Worm (Caenorhabditis elegans): Measurements from ENCODE around the gene lir-1.

lir-1 gene

DNA sequence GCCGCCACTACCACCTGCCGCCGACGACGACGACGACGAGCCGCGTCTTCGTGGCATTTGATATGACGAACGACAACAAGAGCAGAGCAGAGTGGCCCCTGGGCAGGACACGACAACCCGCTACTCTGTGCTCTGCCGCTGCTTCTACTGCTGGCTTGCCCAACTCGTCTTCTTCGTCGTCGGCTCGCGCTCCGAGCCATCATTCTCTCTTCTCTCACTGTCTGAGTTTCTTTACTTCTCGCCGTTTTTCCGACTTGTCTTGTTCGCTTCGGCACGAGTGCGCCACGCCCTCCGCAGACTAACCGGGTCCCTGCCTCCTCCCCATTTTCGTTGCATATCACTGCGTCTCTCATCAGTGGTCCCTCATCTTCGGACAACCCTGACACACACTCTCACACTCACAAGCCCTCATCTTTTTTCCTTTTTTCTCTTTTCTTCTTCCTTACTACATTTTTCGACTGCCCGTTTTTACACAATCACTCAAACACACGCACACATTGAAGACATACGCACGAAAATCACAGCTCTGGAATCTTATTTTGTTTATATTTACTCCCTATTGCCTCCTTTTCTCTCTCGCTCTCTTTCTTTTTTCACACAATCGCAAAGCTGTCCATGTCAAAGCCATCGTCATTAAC is 29.7 kb upstream of the lir-1 start:
- TF ChIP-seq mdl-1 (tag; optimal IDR thresholded peaks at IDR 0.05) (peak; percentile 62), elt-1 (tag; optimal IDR thresholded peaks at IDR 0.05) (no peak), lin-15B (tag; optimal IDR thresholded peaks at IDR 0.05) (peak; percentile 8), nhr-25 (tag; optimal IDR thresholded peaks at IDR 0.05) (no peak), aly-2 (tag; optimal IDR thresholded peaks at IDR 0.05) (no peak), tbx-2 (tag; optimal IDR thresholded peaks at IDR 0.05) (peak; percentile 9), nhr-43 (tag; optimal IDR thresholded peaks at IDR 0.05; ENCODE audit: poor library complexity, severe bottlenecking) (no peak), nfya-1 (tag; optimal IDR thresholded peaks at IDR 0.05; ENCODE audit: insufficient read depth) (peak; percentile 88), snpc-4 (tag; optimal IDR thresholded peaks at IDR 0.05) (peak; percentile 38), nhr-77 (tag; optimal IDR thresholded peaks at IDR 0.05) (no peak), ceh-28 (tag; optimal IDR thresholded peaks at IDR 0.05) (peak; percentile 11), unc-62 (GFP tag; optimal IDR thresholded peaks at IDR 0.05) (peak; percentile 84), hmg-11 (tag; optimal IDR thresholded peaks at IDR 0.05) (peak; percentile 82), lin-39 (tag; optimal IDR thresholded peaks at IDR 0.05) (peak; percentile 91), nhr-11 (tag; optimal IDR thresholded peaks at IDR 0.05) (peak; percentile 60), fkh-10 (GFP tag; optimal IDR thresholded peaks at IDR 0.05) (peak; percentile 73), mml-1 (tag; optimal IDR thresholded peaks at IDR 0.05) (no peak), fos-1 (tag; optimal IDR thresholded peaks at IDR 0.05) (no peak), pha-4 (tag; optimal IDR thresholded peaks at IDR 0.05) (no peak), skn-1 (tag; optimal IDR thresholded peaks at IDR 0.05) (peak; percentile 35), egl-5 (tag; optimal IDR thresholded peaks at IDR 0.05) (peak; percentile 67), unc-39 (tag; optimal IDR thresholded peaks at IDR 0.05) (no peak)

DNA sequence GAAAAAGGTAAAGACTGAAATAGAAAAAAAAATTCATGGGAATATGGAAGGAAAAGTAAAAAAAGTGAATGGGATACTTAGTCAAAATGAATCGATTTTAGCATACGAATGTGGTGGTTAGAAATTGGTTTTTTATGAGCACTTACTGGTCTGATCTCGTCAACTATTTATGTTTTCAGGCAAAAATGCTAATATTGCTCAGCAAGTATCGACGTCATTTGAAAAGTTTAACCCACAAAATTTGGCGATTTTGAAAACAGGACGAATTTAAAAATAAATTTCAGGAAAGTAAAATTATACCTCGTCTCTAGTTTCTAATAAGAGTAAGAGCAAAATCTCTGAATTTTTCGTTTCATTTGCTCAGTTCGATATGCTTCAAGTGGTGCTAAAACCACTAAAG is 28.6 kb upstream of the lir-1 start:
- no peak for TF ChIP-seq pha-4 (tag; optimal IDR thresholded peaks at IDR 0.05)
- peak; percentile 36 for TF ChIP-seq ama-1 (optimal IDR thresholded peaks at IDR 0.05)
- no peak for TF ChIP-seq pqm-1 (tag; optimal IDR thresholded peaks at IDR 0.05)

DNA sequence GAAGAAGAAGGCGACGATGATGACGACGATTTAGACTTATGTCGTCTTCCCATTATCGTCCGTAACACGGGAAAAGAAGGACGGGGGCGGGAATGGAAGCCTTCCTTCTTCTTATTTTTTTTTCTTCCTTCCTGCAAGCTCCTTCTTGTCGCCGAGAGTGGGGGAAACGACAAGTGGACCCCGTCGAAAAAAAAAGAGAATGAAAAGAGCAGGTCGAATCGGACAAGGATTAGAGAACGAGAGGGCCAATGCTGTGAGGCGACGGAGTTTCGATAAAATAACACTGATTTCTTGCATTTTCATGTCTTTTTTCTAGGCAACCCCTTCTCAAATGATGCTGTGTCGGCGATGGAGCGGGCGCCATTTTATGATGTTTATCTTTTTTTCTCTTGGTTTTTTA is 20.6 kb upstream of the lir-1 start, which contains the start of gene pde-4:
Gene pde-4, minus strand, starts transcription at position 76 of the 400 bp plus-strand sequence.
- TF ChIP-seq ama-1 (optimal IDR thresholded peaks at IDR 0.05), result no peak
- TF ChIP-seq egl-5 (tag; optimal IDR thresholded peaks at IDR 0.05), result peak; percentile 66
- no peak for TF ChIP-seq eor-1 (tag; optimal IDR thresholded peaks at IDR 0.05)
- TF ChIP-seq aly-2 (tag; optimal IDR thresholded peaks at IDR 0.05), result no peak
- no peak for TF ChIP-seq pqm-1 (tag; optimal IDR thresholded peaks at IDR 0.05)
- TF ChIP-seq lin-39 (tag; optimal IDR thresholded peaks at IDR 0.05), result no peak
- no peak for TF ChIP-seq ceh-28 (tag; optimal IDR thresholded peaks at IDR 0.05)
- TF ChIP-seq nhr-237 (tag; optimal IDR thresholded peaks at IDR 0.05), result no peak

DNA sequence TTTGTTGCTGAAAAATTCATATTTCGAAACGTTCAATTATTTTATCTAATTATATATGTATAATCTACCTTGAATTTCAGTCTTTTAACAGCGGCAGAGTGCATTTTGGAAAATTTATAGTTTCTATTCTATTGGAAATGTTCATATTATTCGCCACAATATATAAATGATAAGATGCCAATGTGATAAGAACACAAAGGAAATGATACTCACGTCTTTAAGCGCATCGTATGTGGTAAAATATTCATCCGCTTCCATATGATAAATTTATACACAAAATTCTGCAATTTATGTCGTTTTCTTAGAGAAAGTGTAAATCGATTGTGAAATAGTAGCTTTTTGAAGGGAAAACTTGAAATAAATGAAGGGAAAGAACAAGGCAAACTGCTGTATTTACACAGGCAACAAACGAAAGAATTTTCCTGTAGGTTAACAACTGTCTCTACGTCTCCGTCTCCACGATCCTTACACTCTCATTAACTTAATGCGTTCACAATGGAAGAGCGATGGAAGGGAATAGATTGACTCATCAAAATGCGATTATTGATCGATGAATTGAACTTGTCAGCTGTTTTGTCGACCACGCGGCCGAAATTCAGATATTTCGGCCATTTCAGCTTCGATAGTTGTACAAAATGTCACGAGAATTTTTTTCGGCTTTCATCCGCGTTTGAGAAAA is 9.7 kb upstream of the lir-1 start, which contains the start of gene alfa-1:
Gene alfa-1, minus strand, starts transcription at position 515 of the 679 bp plus-strand sequence.
- no peak for TF ChIP-seq nhr-67 (tag; optimal IDR thresholded peaks at IDR 0.05)
- TF ChIP-seq elt-2 (tag; optimal IDR thresholded peaks at IDR 0.05), result peak; percentile 84
- TF ChIP-seq ceh-82 (tag; optimal IDR thresholded peaks at IDR 0.05), result no peak
- peak; percentile 12 for TF ChIP-seq nfya-1 (tag; optimal IDR thresholded peaks at IDR 0.05; ENCODE audit: insufficient read depth)
- no peak for TF ChIP-seq nhr-77 (tag; optimal IDR thresholded peaks at IDR 0.05)
- peak; percentile 11 for TF ChIP-seq ceh-28 (tag; optimal IDR thresholded peaks at IDR 0.05)
- no peak for TF ChIP-seq fkh-2 (tag; optimal IDR thresholded peaks at IDR 0.05)
- TF ChIP-seq nhr-25 (tag; optimal IDR thresholded peaks at IDR 0.05), result peak; percentile 62
- TF ChIP-seq lin-15B (tag; optimal IDR thresholded peaks at IDR 0.05), result no peak
- no peak for TF ChIP-seq mdl-1 (tag; optimal IDR thresholded peaks at IDR 0.05)
- no peak for TF ChIP-seq mml-1 (tag; optimal IDR thresholded peaks at IDR 0.05)
- TF ChIP-seq lin-39 (tag; optimal IDR thresholded peaks at IDR 0.05), result no peak
- TF ChIP-seq eor-1 (tag; optimal IDR thresholded peaks at IDR 0.05), result no peak
- TF ChIP-seq pqm-1 (tag; optimal IDR thresholded peaks at IDR 0.05), result peak; percentile 70
- TF ChIP-seq nhr-23 (tag; optimal IDR thresholded peaks at IDR 0.05), result peak; percentile 39
- TF ChIP-seq nhr-11 (tag; optimal IDR thresholded peaks at IDR 0.05), result no peak
- TF ChIP-seq ceh-9 (tag; optimal IDR thresholded peaks at IDR 0.05), result no peak
- TF ChIP-seq elt-1 (tag; optimal IDR thresholded peaks at IDR 0.05), result no peak
- no peak for TF ChIP-seq ztf-11 (tag; optimal IDR thresholded peaks at IDR 0.05)
- TF ChIP-seq pha-4 (tag; optimal IDR thresholded peaks at IDR 0.05), result peak; percentile 84

Data from whole organism, L3 larva.